Worm (Caenorhabditis elegans): Measurements from ENCODE around the gene F18H3.1.

The F18H3.1 gene

ce11 chrX:13518861-13519713, at the start of gene F18H3.1, which contains the start of gene cdk-4:
F18H3.1 (plus strand) TSS chrX:13519663.
cdk-4 (minus strand) TSS chrX:13518911.
- TF ChIP-seq F13C5.2 (tag; optimal IDR thresholded peaks at IDR 0.05), result peak; percentile 43
- TF ChIP-seq hmg-4 (GFP tag; optimal IDR thresholded peaks at IDR 0.05), result peak; percentile 69
- no peak for TF ChIP-seq sea-1 (GFP tag; conservative IDR thresholded peaks at IDR 0.05)
- TF ChIP-seq aly-1 (tag; optimal IDR thresholded peaks at IDR 0.05), result no peak
- no peak for TF ChIP-seq hnd-1 (tag; optimal IDR thresholded peaks at IDR 0.05)
- TF ChIP-seq hmbx-1 (tag; optimal IDR thresholded peaks at IDR 0.05), result no peak
- no peak for TF ChIP-seq ceh-36 (tag; optimal IDR thresholded peaks at IDR 0.05)
- 0 out of 2 replicates have a peak, but pooled peaks have one; percentile 8 for TF ChIP-seq pes-1 (GFP tag; IDR thresholded peaks at IDR 0.05)

DNA sequence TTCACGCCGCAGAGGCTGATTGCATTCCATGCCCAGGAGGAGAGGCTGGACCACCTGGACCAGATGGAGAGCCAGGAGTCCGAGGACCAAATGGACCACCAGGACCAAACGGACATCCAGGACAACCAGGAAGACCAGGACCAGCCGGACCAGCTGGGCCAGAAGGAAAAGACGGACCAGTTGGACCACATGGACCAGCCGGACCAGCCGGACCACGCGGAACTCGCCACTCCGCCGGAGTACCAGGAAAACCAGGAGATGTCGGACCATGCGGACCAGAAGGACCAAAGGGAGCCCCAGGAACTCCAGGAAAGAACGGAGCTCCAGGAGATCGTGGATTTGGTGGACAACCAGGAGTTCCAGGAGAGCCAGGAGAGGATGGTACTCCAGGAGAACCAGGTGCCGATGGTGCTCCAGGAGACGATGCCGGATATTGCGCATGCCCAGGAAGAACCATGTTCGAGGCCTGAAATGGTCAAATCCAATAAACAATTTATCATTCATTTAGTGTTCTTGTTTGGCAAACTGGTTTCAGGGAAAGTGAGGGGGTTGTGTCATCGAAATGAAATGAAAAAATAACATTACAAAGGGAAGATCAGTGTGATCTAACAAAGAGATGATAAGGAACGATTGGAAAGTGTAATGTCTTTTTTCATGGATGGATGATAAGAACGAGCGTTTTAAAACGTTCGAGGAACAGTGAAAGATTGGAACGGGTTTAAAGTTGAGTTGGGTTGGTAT, 49.4 kb upstream of the F18H3.1 start:
- TF ChIP-seq aly-1 (tag; optimal IDR thresholded peaks at IDR 0.05) (peak; percentile 24), hmbx-1 (tag; optimal IDR thresholded peaks at IDR 0.05) (no peak), tbx-11 (GFP tag; IDR thresholded peaks at IDR 0.05) (no peak)

DNA sequence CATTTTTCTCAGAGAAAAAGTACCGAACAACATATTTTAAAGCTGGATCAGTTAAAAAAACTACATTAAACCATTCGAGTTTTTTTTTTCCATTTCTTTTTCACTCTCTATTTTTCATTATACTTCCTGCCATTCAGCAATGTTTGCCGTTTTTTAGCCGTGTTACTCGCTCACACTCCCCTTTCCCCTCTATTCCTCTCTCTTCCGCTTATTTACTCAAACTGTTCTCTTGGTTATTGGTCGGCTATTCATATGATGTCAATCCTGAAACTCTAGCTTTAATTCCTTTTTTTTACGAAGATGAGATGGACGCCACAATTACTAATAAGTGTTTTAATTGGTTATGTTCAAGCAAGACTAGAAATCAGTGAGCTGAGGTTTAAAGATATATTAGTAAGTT, 47.6 kb upstream of the F18H3.1 start, which contains the start of gene tre-4:
TSS of gene tre-4 (plus strand) at position 301 of the 400 bp plus-strand sequence.
- TF ChIP-seq ceh-13 (GFP tag; optimal IDR thresholded peaks at IDR 0.05), result no peak
- TF ChIP-seq ceh-36 (tag; optimal IDR thresholded peaks at IDR 0.05), result no peak
- no peak for TF ChIP-seq hnd-1 (tag; optimal IDR thresholded peaks at IDR 0.05)
- no peak for TF ChIP-seq hmbx-1 (tag; optimal IDR thresholded peaks at IDR 0.05)
- no peak for TF ChIP-seq ama-1 (optimal IDR thresholded peaks at IDR 0.05)
- TF ChIP-seq tbx-11 (GFP tag; IDR thresholded peaks at IDR 0.05), result no peak
- TF ChIP-seq aly-1 (tag; optimal IDR thresholded peaks at IDR 0.05), result no peak

ce11 chrX:13477356-13477755, 42.1 kb upstream of the F18H3.1 start, which contains the start of gene efn-3:
efn-3 (minus strand) TSS chrX:13477456.
- TF ChIP-seq ama-1 (optimal IDR thresholded peaks at IDR 0.05) (no peak), tra-4 (tag; optimal IDR thresholded peaks at IDR 0.05) (no peak)

- TF ChIP-seq pes-1 (GFP tag; IDR thresholded peaks at IDR 0.05), result no peak
These were observed 37.8 kb upstream of the F18H3.1 start, which contains the start of gene srd-50 for ce11 chrX:13481704-13482103. srd-50 (minus strand) TSS chrX:13481804.

ce11 chrX:13484813-13485212, 34.6 kb upstream of the F18H3.1 start, which contains the start of gene srd-51:
srd-51 (minus strand) TSS chrX:13484913.
- no peak for TF ChIP-seq pes-1 (GFP tag; IDR thresholded peaks at IDR 0.05)

- no peak for TF ChIP-seq flt-1 (GFP tag; IDR thresholded peaks at IDR 0.05)
- TF ChIP-seq B0310.2 (tag; optimal IDR thresholded peaks at IDR 0.05), result no peak
- TF ChIP-seq sea-1 (GFP tag; conservative IDR thresholded peaks at IDR 0.05), result no peak
- TF ChIP-seq hmbx-1 (tag; optimal IDR thresholded peaks at IDR 0.05), result no peak
- no peak for TF ChIP-seq hmg-4 (GFP tag; optimal IDR thresholded peaks at IDR 0.05)
- no peak for TF ChIP-seq ama-1 (optimal IDR thresholded peaks at IDR 0.05)
- no peak for TF ChIP-seq tra-4 (tag; optimal IDR thresholded peaks at IDR 0.05)
- no peak for TF ChIP-seq ceh-36 (tag; optimal IDR thresholded peaks at IDR 0.05)
- TF ChIP-seq aly-1 (tag; optimal IDR thresholded peaks at IDR 0.05), result no peak
- TF ChIP-seq F13C5.2 (tag; optimal IDR thresholded peaks at IDR 0.05), result no peak
- no peak for TF ChIP-seq hnd-1 (tag; optimal IDR thresholded peaks at IDR 0.05)
- no peak for TF ChIP-seq pes-1 (GFP tag; IDR thresholded peaks at IDR 0.05)
- TF ChIP-seq ceh-13 (GFP tag; optimal IDR thresholded peaks at IDR 0.05), result no peak
- no peak for TF ChIP-seq scrt-1 (GFP tag; IDR thresholded peaks at IDR 0.05)
- no peak for TF ChIP-seq tbx-11 (GFP tag; IDR thresholded peaks at IDR 0.05)
- TF ChIP-seq tbx-37 (GFP tag; conservative IDR thresholded peaks at IDR 0.05), result no peak
These were observed 25.7 kb upstream of the F18H3.1 start for ce11 chrX:13493762-13494161.

ce11 chrX:13499098-13499497, 20.4 kb upstream of the F18H3.1 start:
- TF ChIP-seq tbx-11 (GFP tag; IDR thresholded peaks at IDR 0.05), result no peak

ce11 chrX:13499923-13500322, 19.5 kb upstream of the F18H3.1 start:
- TF ChIP-seq tbx-11 (GFP tag; IDR thresholded peaks at IDR 0.05), result no peak

- no peak for TF ChIP-seq tbx-11 (GFP tag; IDR thresholded peaks at IDR 0.05)
- TF ChIP-seq hmbx-1 (tag; optimal IDR thresholded peaks at IDR 0.05), result no peak
- no peak for TF ChIP-seq F13C5.2 (tag; optimal IDR thresholded peaks at IDR 0.05)
- TF ChIP-seq hnd-1 (tag; optimal IDR thresholded peaks at IDR 0.05), result no peak
- no peak for TF ChIP-seq ama-1 (optimal IDR thresholded peaks at IDR 0.05)
These were observed 18.9 kb upstream of the F18H3.1 start, which contains the start of gene sad-1 for ce11 chrX:13500568-13500967. sad-1 (minus strand) TSS chrX:13500668.
